Worm (Caenorhabditis elegans): ENCODE data around the gene lmp-1.

Gene lmp-1

DNA sequence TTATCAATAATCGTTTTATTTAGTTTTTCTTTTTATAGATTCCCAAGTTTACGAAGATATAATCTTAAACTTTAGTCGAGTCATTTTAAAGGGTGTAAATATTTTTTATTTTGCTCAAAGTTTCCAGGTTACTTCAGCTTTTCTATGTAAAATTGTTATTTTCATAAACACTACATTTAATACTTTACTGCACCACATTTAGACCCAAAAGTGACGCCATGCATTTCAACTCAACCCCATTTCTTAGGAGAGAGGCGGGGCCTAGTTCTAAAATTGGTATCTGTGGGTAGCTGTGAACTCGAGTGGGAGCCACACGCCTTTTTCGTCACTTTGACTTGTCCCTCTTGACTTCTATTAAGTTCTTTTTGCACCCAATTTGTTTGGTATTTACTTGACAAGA lies 35.1 kb upstream of the lmp-1 start, which contains the start of gene T22E5.1:
TSS of gene T22E5.1 (plus strand) at position 301 of the 400 bp plus-strand sequence.
- TF ChIP-seq unc-62 (GFP tag; optimal IDR thresholded peaks at IDR 0.05) (no peak), blmp-1 (tag; optimal IDR thresholded peaks at IDR 0.05; ENCODE audit: insufficient read depth) (no peak), sma-3 (GFP tag; optimal IDR thresholded peaks at IDR 0.05) (no peak)

DNA sequence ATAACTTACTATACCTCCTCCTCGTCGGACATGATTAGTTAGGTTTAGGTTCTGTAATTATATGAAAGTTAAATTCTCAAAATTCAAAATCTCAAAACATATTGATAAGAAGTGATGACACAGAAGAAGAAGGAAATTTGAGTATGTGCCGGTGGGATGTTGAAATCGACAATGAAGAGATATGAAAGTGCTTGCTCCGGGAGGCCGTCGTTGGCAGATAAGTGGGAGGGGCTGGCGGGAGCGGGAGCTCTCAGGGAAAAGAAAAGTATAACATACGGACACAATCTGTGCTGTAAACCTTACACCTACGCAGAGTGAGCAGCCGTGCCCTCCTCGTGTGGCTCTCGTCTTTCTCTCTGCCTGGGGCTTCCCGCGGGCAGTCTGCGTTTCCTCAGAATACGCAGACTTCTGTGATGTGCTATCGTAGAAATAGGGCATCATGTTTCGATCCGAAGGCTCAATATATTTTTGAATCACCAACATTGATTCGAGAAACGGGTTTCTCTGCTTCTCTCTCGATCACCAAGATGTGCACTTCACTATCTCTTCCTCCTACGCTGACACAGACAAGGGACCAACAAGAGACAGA lies 32.8 kb upstream of the lmp-1 start, which contains the start of gene mup-2:
TSS of gene mup-2 (minus strand) at position 51 of the 589 bp plus-strand sequence.
- TF ChIP-seq peb-1 (tag; optimal IDR thresholded peaks at IDR 0.05) (no peak), sma-9 (GFP tag; optimal IDR thresholded peaks at IDR 0.05) (peak; percentile 80), sma-9 (tag; optimal IDR thresholded peaks at IDR 0.05) (no peak), nhr-129 (tag; optimal IDR thresholded peaks at IDR 0.05) (peak; percentile 61), F13H6.1 (tag; optimal IDR thresholded peaks at IDR 0.05) (peak; percentile 87), C34F6.9 (tag; optimal IDR thresholded peaks at IDR 0.05) (peak; percentile 3), elt-1 (tag; optimal IDR thresholded peaks at IDR 0.05) (no peak), lsy-2 (tag; optimal IDR thresholded peaks at IDR 0.05) (peak in 1 of 2 experiments; percentile 25), mbf-1 (tag; optimal IDR thresholded peaks at IDR 0.05) (no peak)

DNA sequence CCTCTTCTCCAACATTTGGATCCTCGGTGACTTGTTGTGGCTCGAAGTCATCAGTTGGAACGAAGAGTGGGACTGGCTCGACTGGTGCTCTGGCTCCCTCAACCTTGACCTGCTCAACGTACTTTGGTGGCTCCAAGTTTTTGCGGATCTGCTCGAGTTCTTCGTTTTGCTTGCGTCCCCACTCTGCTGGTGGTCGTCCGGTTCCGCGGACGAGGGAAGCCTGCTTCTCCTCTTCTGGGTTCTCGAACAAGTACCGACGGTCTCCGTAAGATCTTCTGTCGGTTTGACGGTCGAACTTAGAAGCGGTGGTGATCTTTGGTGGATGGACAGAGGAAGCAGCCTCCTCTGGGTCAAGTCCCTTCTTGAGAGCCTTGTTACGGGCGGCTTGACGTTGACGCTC lies 31.2 kb upstream of the lmp-1 start:
- TF ChIP-seq nhr-23 (tag; optimal IDR thresholded peaks at IDR 0.05), result no peak
- no peak for TF ChIP-seq ceh-82 (tag; optimal IDR thresholded peaks at IDR 0.05)
- TF ChIP-seq nhr-129 (tag; optimal IDR thresholded peaks at IDR 0.05), result no peak
- TF ChIP-seq sem-4 (tag; optimal IDR thresholded peaks at IDR 0.05), result no peak
- TF ChIP-seq egl-27 (tag; optimal IDR thresholded peaks at IDR 0.05), result no peak
- TF ChIP-seq nhr-12 (tag; optimal IDR thresholded peaks at IDR 0.05), result no peak
- TF ChIP-seq sma-9 (GFP tag; optimal IDR thresholded peaks at IDR 0.05), result no peak
- TF ChIP-seq sma-9 (tag; optimal IDR thresholded peaks at IDR 0.05), result no peak
- TF ChIP-seq skn-1 (tag; optimal IDR thresholded peaks at IDR 0.05), result no peak
- TF ChIP-seq lin-39 (tag; optimal IDR thresholded peaks at IDR 0.05), result no peak
- TF ChIP-seq ceh-16 (tag; optimal IDR thresholded peaks at IDR 0.05), result no peak
- no peak for TF ChIP-seq lsy-2 (tag; optimal IDR thresholded peaks at IDR 0.05)
- no peak for TF ChIP-seq mab-5 (tag; optimal IDR thresholded peaks at IDR 0.05)
- no peak for TF ChIP-seq nhr-6 (tag; optimal IDR thresholded peaks at IDR 0.05)
- TF ChIP-seq ztf-11 (tag; optimal IDR thresholded peaks at IDR 0.05), result no peak
- TF ChIP-seq snpc-4 (tag; optimal IDR thresholded peaks at IDR 0.05), result no peak
- TF ChIP-seq dmd-4 (tag; optimal IDR thresholded peaks at IDR 0.05), result no peak
- TF ChIP-seq lin-13 (GFP tag; optimal IDR thresholded peaks at IDR 0.05), result no peak
- no peak for TF ChIP-seq ztf-1 (GFP tag; conservative IDR thresholded peaks at IDR 0.05)
- no peak for TF ChIP-seq crh-2 (tag; optimal IDR thresholded peaks at IDR 0.05)

DNA sequence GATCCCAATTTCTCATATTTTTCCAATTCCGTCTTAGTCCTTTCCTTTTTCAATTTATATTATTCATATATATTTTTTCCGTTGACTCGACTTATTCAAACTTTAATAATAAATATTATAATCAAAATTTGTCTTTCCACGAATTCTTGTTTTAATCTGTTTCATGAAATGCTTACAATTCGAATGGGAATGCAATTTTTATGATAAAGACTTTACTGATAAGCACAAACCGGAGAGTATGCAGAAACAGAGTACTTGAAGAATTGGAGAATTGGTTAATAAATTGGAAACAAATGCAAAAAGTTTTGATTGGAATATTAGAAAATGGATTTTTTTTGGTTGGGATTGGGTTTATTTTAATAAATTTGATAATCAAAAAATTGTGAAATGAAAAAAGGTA lies 30.8 kb upstream of the lmp-1 start:
- TF ChIP-seq fos-1 (tag; optimal IDR thresholded peaks at IDR 0.05) (peak; percentile 23), lin-11 (tag; optimal IDR thresholded peaks at IDR 0.05) (no peak), egl-27 (tag; optimal IDR thresholded peaks at IDR 0.05) (no peak), skn-1 (tag; optimal IDR thresholded peaks at IDR 0.05) (peak; percentile 90), lsy-2 (tag; optimal IDR thresholded peaks at IDR 0.05) (peak in 1 of 2 experiments; percentile 13)

DNA sequence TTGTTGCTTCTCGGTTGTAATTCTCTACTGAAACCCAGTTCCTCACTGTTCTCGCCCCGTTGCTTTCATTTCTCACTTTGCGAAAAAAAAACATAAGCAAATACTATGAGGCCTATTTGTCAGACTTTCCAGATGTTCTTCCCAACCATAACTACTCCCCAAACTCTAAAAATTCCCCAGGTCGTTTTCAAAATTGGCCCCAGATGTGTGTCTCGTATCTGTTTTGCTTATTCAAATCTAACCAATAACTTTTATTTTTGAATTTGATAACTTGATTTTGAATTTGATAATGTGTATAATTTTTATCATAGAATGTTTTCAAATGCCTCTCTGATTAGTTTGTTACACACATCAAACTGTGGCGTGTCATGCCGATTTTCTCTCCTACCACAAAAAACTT lies 30.3 kb upstream of the lmp-1 start:
- TF ChIP-seq peb-1 (tag; optimal IDR thresholded peaks at IDR 0.05) (no peak), unc-39 (tag; optimal IDR thresholded peaks at IDR 0.05) (no peak), dmd-4 (tag; optimal IDR thresholded peaks at IDR 0.05) (no peak), nhr-21 (tag; optimal IDR thresholded peaks at IDR 0.05) (no peak), gmeb-1 (tag; optimal IDR thresholded peaks at IDR 0.05) (no peak), lsy-2 (tag; optimal IDR thresholded peaks at IDR 0.05) (no peak), elt-3 (tag; optimal IDR thresholded peaks at IDR 0.05) (no peak), mdl-1 (tag; optimal IDR thresholded peaks at IDR 0.05) (no peak), unc-55 (GFP tag; optimal IDR thresholded peaks at IDR 0.05) (no peak), sma-9 (GFP tag; optimal IDR thresholded peaks at IDR 0.05) (no peak), sma-9 (tag; optimal IDR thresholded peaks at IDR 0.05) (no peak), F13H6.1 (tag; optimal IDR thresholded peaks at IDR 0.05) (no peak), nhr-10 (tag; optimal IDR thresholded peaks at IDR 0.05) (no peak), sma-3 (GFP tag; optimal IDR thresholded peaks at IDR 0.05) (no peak)
